Worm (Caenorhabditis elegans): Measurements from ENCODE around the gene taf-3.

taf-3 gene

DNA sequence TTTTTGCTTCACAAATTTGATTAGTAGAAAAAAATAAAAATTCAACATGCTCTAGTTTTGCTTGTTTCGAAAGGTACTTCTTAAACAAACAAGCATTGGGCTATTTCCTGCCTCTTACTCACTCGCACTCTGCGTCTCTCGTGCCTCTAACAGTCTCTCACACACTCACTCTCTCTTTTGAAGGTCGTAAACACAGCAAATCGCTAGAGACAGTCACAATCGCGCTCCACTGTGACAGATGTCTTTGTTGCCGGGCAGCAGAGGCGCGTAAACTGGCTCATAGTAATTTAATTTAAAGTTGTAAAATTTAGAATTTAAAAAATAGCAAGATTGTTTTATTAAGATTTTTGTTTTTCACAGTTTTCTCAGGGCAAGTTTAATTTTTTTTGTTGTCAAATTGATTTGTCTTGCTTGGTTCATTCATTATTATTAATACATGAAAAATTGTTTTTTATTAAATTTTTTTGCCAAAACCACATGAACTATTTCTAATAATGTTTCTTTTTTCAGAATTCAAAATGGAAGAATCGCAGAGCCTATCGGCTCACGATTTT is at the start of gene taf-3:
TSS of gene taf-3 (plus strand) at position 504 of the 554 bp plus-strand sequence.
- TF ChIP-seq nhr-25 (tag; optimal IDR thresholded peaks at IDR 0.05) (peak; percentile 79), elt-3 (tag; optimal IDR thresholded peaks at IDR 0.05) (no peak), nhr-23 (tag; optimal IDR thresholded peaks at IDR 0.05) (peak; percentile 50), unc-39 (tag; optimal IDR thresholded peaks at IDR 0.05) (no peak), elt-2 (tag; optimal IDR thresholded peaks at IDR 0.05) (peak; percentile 33), tbx-2 (tag; optimal IDR thresholded peaks at IDR 0.05) (no peak), snpc-4 (tag; optimal IDR thresholded peaks at IDR 0.05) (peak; percentile 57), nfya-1 (tag; optimal IDR thresholded peaks at IDR 0.05; ENCODE audit: insufficient read depth) (peak; percentile 69), mdl-1 (tag; optimal IDR thresholded peaks at IDR 0.05) (no peak), aly-2 (tag; optimal IDR thresholded peaks at IDR 0.05) (no peak), skn-1 (tag; optimal IDR thresholded peaks at IDR 0.05) (peak; percentile 8), lin-39 (tag; optimal IDR thresholded peaks at IDR 0.05) (peak; percentile 44), fkh-10 (GFP tag; optimal IDR thresholded peaks at IDR 0.05) (no peak), nhr-28 (tag; optimal IDR thresholded peaks at IDR 0.05) (no peak), zag-1 (tag; optimal IDR thresholded peaks at IDR 0.05) (no peak), pqm-1 (tag; optimal IDR thresholded peaks at IDR 0.05) (peak; percentile 59), pha-4 (tag; optimal IDR thresholded peaks at IDR 0.05) (peak; percentile 94), lin-15B (tag; optimal IDR thresholded peaks at IDR 0.05) (peak; percentile 54), egl-5 (tag; optimal IDR thresholded peaks at IDR 0.05) (peak; percentile 85)

DNA sequence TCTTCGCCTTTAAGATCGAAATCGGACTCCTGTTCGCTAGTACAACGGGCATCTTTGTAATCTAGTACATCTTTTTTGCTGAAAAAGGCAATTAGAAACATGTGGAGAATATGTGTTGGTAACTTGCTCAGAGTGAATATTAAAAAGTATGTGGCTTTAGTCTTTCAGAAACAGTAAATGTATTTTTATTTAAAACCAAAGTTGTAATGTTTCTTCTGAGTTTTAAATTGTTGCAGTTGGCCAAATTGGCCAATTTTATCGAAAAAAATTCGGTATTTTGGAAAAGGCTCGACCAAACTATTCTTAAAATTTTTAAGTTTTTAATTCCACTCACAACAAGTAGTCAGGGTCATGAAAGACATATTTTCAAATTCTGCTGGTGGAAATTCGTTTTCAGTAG is 49.1 kb upstream of the taf-3 start, which contains the start of gene F52E10.2:
TSS of gene F52E10.2 (minus strand) at position 101 of the 400 bp plus-strand sequence.
- no peak for TF ChIP-seq jun-1 (tag; optimal IDR thresholded peaks at IDR 0.05)
- no peak for TF ChIP-seq tbx-2 (tag; optimal IDR thresholded peaks at IDR 0.05)
- TF ChIP-seq eor-1 (tag; optimal IDR thresholded peaks at IDR 0.05), result no peak
- no peak for TF ChIP-seq elt-3 (tag; optimal IDR thresholded peaks at IDR 0.05)
- TF ChIP-seq fos-1 (tag; optimal IDR thresholded peaks at IDR 0.05), result no peak
- TF ChIP-seq pqm-1 (tag; optimal IDR thresholded peaks at IDR 0.05), result no peak
- TF ChIP-seq ceh-9 (tag; optimal IDR thresholded peaks at IDR 0.05), result no peak
- TF ChIP-seq R02D3.7 (tag; optimal IDR thresholded peaks at IDR 0.05), result no peak
- TF ChIP-seq nhr-43 (tag; optimal IDR thresholded peaks at IDR 0.05; ENCODE audit: poor library complexity, severe bottlenecking), result no peak
- TF ChIP-seq aly-2 (tag; optimal IDR thresholded peaks at IDR 0.05), result no peak
- TF ChIP-seq elt-2 (tag; optimal IDR thresholded peaks at IDR 0.05), result no peak
- TF ChIP-seq elt-1 (tag; optimal IDR thresholded peaks at IDR 0.05), result no peak
- TF ChIP-seq mdl-1 (tag; optimal IDR thresholded peaks at IDR 0.05), result no peak
- no peak for TF ChIP-seq fkh-10 (GFP tag; optimal IDR thresholded peaks at IDR 0.05)

DNA sequence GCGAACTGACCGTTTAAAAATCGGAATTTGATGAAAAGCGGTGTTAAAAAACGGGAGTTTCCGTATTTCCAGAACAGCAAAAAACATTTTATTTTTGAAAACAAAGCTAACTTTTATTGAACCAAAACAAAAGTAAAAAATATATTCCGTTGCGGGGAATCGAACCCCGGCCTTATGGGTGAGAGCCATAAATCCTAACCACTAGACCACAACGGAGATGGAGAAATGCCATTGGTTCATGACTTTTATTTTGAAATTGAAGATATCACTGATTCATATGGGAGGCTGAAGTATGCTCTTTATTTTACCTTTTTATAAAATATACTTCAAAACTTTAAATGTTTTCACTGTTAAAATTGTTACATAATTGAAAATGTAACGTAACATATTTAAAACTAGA is 47.1 kb upstream of the taf-3 start:
- no peak for TF ChIP-seq hmg-11 (tag; optimal IDR thresholded peaks at IDR 0.05)
- TF ChIP-seq pqm-1 (tag; optimal IDR thresholded peaks at IDR 0.05), result no peak
- no peak for TF ChIP-seq snpc-4 (tag; optimal IDR thresholded peaks at IDR 0.05)
- no peak for TF ChIP-seq fos-1 (tag; optimal IDR thresholded peaks at IDR 0.05)
- no peak for TF ChIP-seq ceh-82 (tag; optimal IDR thresholded peaks at IDR 0.05)
- TF ChIP-seq mdl-1 (tag; optimal IDR thresholded peaks at IDR 0.05), result no peak
- TF ChIP-seq nhr-237 (tag; optimal IDR thresholded peaks at IDR 0.05), result no peak
- no peak for TF ChIP-seq lsy-12 (tag; optimal IDR thresholded peaks at IDR 0.05)
- TF ChIP-seq elt-1 (tag; optimal IDR thresholded peaks at IDR 0.05), result no peak
- TF ChIP-seq fkh-10 (GFP tag; optimal IDR thresholded peaks at IDR 0.05), result no peak
- no peak for TF ChIP-seq R02D3.7 (tag; optimal IDR thresholded peaks at IDR 0.05)
- no peak for TF ChIP-seq nhr-76 (tag; optimal IDR thresholded peaks at IDR 0.05)
- TF ChIP-seq ama-1 (optimal IDR thresholded peaks at IDR 0.05), result no peak
- TF ChIP-seq nhr-67 (tag; optimal IDR thresholded peaks at IDR 0.05), result no peak
- TF ChIP-seq elt-3 (tag; optimal IDR thresholded peaks at IDR 0.05), result no peak
- no peak for TF ChIP-seq tbx-2 (tag; optimal IDR thresholded peaks at IDR 0.05)
- no peak for TF ChIP-seq zag-1 (tag; optimal IDR thresholded peaks at IDR 0.05)
- no peak for TF ChIP-seq ztf-4 (tag; optimal IDR thresholded peaks at IDR 0.05)
- no peak for TF ChIP-seq nhr-43 (tag; optimal IDR thresholded peaks at IDR 0.05; ENCODE audit: poor library complexity, severe bottlenecking)
- TF ChIP-seq nhr-28 (tag; optimal IDR thresholded peaks at IDR 0.05), result no peak

DNA sequence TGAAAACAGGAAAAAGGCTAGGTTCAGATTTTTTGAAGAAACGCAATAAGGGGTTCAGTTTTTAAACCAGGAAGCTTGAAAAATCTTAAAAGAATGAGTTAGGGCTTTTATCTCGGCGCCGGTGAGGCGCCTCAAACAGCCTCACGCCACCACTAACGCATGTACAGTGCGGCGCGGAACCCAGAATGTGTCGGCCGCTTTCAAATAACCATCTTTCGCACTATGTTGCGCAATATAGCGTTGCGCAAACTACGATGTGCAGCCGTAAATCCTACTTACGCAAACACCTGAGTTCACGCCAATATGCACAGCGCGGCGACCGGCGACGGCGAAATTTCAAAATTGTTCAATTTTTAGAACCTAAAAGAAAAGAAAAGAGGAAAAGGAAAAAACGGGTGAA is 42.6 kb upstream of the taf-3 start:
- TF ChIP-seq nhr-67 (tag; optimal IDR thresholded peaks at IDR 0.05) (no peak), snpc-4 (tag; optimal IDR thresholded peaks at IDR 0.05) (peak; percentile 81)

DNA sequence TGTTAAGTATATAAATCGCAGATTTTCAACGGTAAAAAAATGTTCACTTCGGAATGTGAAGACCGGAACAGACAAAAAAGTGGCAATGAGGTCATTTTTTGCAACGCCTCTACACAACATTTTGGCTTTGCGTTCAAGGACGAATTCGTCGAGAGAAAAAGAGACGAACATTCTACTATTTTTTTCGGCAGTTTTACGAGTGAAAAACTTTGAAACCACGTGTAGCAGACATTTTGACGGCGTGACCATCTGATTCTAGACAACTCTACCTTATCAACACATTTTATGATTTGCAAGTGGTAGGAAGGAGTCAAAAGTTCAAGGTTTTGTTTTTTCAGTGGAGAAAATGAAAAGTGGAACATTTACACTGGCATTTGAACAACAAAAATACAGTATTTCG is 41.7 kb upstream of the taf-3 start:
- TF ChIP-seq lin-39 (tag; optimal IDR thresholded peaks at IDR 0.05), result no peak
- TF ChIP-seq nhr-25 (tag; optimal IDR thresholded peaks at IDR 0.05), result peak; percentile 84

Data from whole organism, L3 larva.